Fruit fly (Drosophila melanogaster) whole organism, prepupa: ENCODE results near the gene dsf.

Experiments
- Blimp-1 ChIP-seq: fragments of 200-800 bp; sonication (Bioruptor generic); optimal IDR thresholded peaks from 3 replicates; lab custom pipeline; 2017; ENCODE audit warnings: missing biosample characterization, missing genetic modification characterization, mild to moderate bottlenecking, moderate library complexity, missing genetic modification reagents
- CG10631 ChIP-seq: fragments of 200-800 bp; sonication (Bioruptor generic); optimal IDR thresholded peaks from 2 replicates; lab custom pipeline; 2016; ENCODE audit warnings: missing biosample characterization, missing genetic modification characterization
- CG11762 ChIP-seq: fragments of 200-800 bp; sonication (Bioruptor generic); optimal IDR thresholded peaks from 3 replicates; lab custom pipeline; 2016; ENCODE audit warnings: missing biosample characterization, missing genetic modification characterization; ENCODE audit not compliant: insufficient read depth
- CG11902 ChIP-seq: fragments of 200-800 bp; sonication (Bioruptor generic); optimal IDR thresholded peaks from 3 replicates; lab custom pipeline; 2016; ENCODE audit warnings: missing biosample characterization, missing genetic modification characterization
- CG15336 ChIP-seq: fragments of 200-800 bp; sonication (Bioruptor generic); IDR thresholded peaks from 2 replicates; pipeline ENCODE4 v1.3.6; 2022; ENCODE audit warnings: missing biosample characterization, missing genetic modification characterization
- CG3032 ChIP-seq: fragments of 200-800 bp; optimal IDR thresholded peaks from 2 replicates; lab custom pipeline; 2019; ENCODE audit warnings: missing biosample characterization, mild to moderate bottlenecking, missing genetic modification characterization, moderate library complexity
- CG31627 ChIP-seq: fragments of 200-800 bp; sonication (Bioruptor generic); optimal IDR thresholded peaks from 3 replicates; lab custom pipeline; 2016; ENCODE audit warnings: missing biosample characterization, missing genetic modification characterization
- CG32006 ChIP-seq: fragments of 200-800 bp; sonication (Bioruptor generic); optimal IDR thresholded peaks from 3 replicates; lab custom pipeline; 2017; ENCODE audit warnings: missing biosample characterization, mild to moderate bottlenecking, missing genetic modification characterization
- CG34406 ChIP-seq: fragments of 200-800 bp; sonication (Bioruptor generic); optimal IDR thresholded peaks from 3 replicates; lab custom pipeline; 2016; ENCODE audit warnings: missing biosample characterization, missing genetic modification characterization
- CG3919 ChIP-seq: fragments of 200-800 bp; sonication (Bioruptor generic); optimal IDR thresholded peaks from 3 replicates; lab custom pipeline; 2016; ENCODE audit warnings: missing biosample characterization, missing genetic modification characterization
- CG4318 ChIP-seq: fragments of 200-800 bp; sonication (Bioruptor generic); optimal IDR thresholded peaks from 3 replicates; lab custom pipeline; 2017; ENCODE audit warnings: missing biosample characterization, mild to moderate bottlenecking, missing genetic modification characterization
- CG6808 ChIP-seq: fragments of 200-800 bp; sonication (Bioruptor generic); optimal IDR thresholded peaks from 3 replicates; lab custom pipeline; 2017; ENCODE audit warnings: missing biosample characterization, missing genetic modification characterization, mild to moderate bottlenecking, moderate library complexity, missing genetic modification reagents
- CG6854 ChIP-seq: fragments of 200-800 bp; sonication (Bioruptor generic); optimal IDR thresholded peaks from 2 replicates; lab custom pipeline; 2017; ENCODE audit warnings: missing biosample characterization, mild to moderate bottlenecking, missing genetic modification characterization
- CG8119 ChIP-seq: fragments of 200-800 bp; sonication (Bioruptor generic); IDR thresholded peaks from 3 replicates; pipeline ENCODE4 v1.3.6; 2022; ENCODE audit warnings: missing biosample characterization, missing genetic modification characterization
- CG8319 ChIP-seq: fragments of 200-800 bp; sonication (Bioruptor generic); optimal IDR thresholded peaks from 3 replicates; lab custom pipeline; 2016; ENCODE audit warnings: missing biosample characterization, missing genetic modification characterization
- CG8632 ChIP-seq: fragments of 200-800 bp; sonication (Bioruptor generic); optimal IDR thresholded peaks from 3 replicates; lab custom pipeline; 2016; ENCODE audit warnings: missing biosample characterization, missing genetic modification characterization
- CG9139 ChIP-seq: fragments of 200-800 bp; sonication (Bioruptor generic); optimal IDR thresholded peaks from 3 replicates; lab custom pipeline; 2017; ENCODE audit warnings: missing biosample characterization, mild to moderate bottlenecking, missing genetic modification characterization
- Eip93F ChIP-seq: fragments of 200-800 bp; sonication (Bioruptor generic); optimal IDR thresholded peaks from 2 replicates; lab custom pipeline; 2016; ENCODE audit warnings: missing biosample characterization, mild to moderate bottlenecking, missing genetic modification characterization
- Ets96B ChIP-seq: fragments of 200-800 bp; optimal IDR thresholded peaks from 2 replicates; lab custom pipeline; 2019; ENCODE audit warnings: missing biosample characterization, mild to moderate bottlenecking, missing genetic modification characterization, moderate library complexity
- Gug ChIP-seq: fragments of 200-800 bp; sonication (Bioruptor generic); IDR thresholded peaks from 2 replicates; pipeline ENCODE4 v1.3.6; 2022; ENCODE audit warnings: missing biosample characterization, missing genetic modification characterization
- Hr38 ChIP-seq: sonication (Bioruptor generic); optimal IDR thresholded peaks from 2 replicates; lab custom pipeline; 2016; ENCODE audit warnings: missing biosample characterization, missing genetic modification characterization
- Lpt ChIP-seq: fragments of 200-800 bp; sonication (Bioruptor generic); optimal IDR thresholded peaks from 3 replicates; lab custom pipeline; 2016; ENCODE audit warnings: missing biosample characterization, missing genetic modification characterization
- Smox ChIP-seq: fragments of 200-800 bp; sonication (Bioruptor generic); optimal IDR thresholded peaks from 3 replicates; lab custom pipeline; 2016; ENCODE audit warnings: missing biosample characterization, missing genetic modification characterization
- Sox102F ChIP-seq: fragments of 200-800 bp; sonication (Bioruptor generic); optimal IDR thresholded peaks from 2 replicates; lab custom pipeline; 2016; ENCODE audit warnings: missing biosample characterization, mild to moderate bottlenecking, missing genetic modification characterization
- acj6 ChIP-seq: fragments of 200-800 bp; sonication (Bioruptor generic); optimal IDR thresholded peaks from 3 replicates; lab custom pipeline; 2016; ENCODE audit warnings: missing biosample characterization, missing genetic modification characterization
- cyc ChIP-seq: fragments of 200-800 bp; sonication (Bioruptor generic); optimal IDR thresholded peaks from 3 replicates; lab custom pipeline; 2016; ENCODE audit warnings: missing biosample characterization, missing genetic modification characterization
- esn ChIP-seq: fragments of 200-800 bp; sonication (Bioruptor generic); optimal IDR thresholded peaks from 2 replicates; lab custom pipeline; 2016; ENCODE audit warnings: missing biosample characterization, mild to moderate bottlenecking, missing genetic modification characterization, moderate library complexity
- fd59A ChIP-seq: fragments of 200-800 bp; sonication (Bioruptor generic); optimal IDR thresholded peaks from 2 replicates; lab custom pipeline; 2017; ENCODE audit warnings: missing biosample characterization, mild to moderate bottlenecking, missing genetic modification characterization, missing genetic modification reagents
- fd85E ChIP-seq: fragments of 200-800 bp; sonication (Bioruptor generic); optimal IDR thresholded peaks from 3 replicates; lab custom pipeline; 2016; ENCODE audit warnings: missing biosample characterization, missing genetic modification characterization
- pdm3 ChIP-seq: fragments of 200-800 bp; sonication (Bioruptor generic); optimal IDR thresholded peaks from 3 replicates; lab custom pipeline; 2016; ENCODE audit warnings: missing biosample characterization, missing genetic modification characterization
- svp ChIP-seq: fragments of 200-800 bp; sonication (Bioruptor generic); peaks from one replicate; lab custom pipeline; 2016; ENCODE audit warnings: missing biosample characterization, missing genetic modification characterization
- topi ChIP-seq: fragments of 200-800 bp; sonication (Bioruptor generic); optimal IDR thresholded peaks from 3 replicates; lab custom pipeline; 2016; ENCODE audit warnings: missing biosample characterization, missing genetic modification characterization

The dsf gene

dm6 chr2L:5944305-5945282 is 18.9 kb downstream of the dsf start (continued):
- TF ChIP-seq Ets96B (no peak), CG11902 (no peak), Gug (GFP tag; lab: Robert Waterston, UW) (0 out of 2 replicates have a peak, but pooled peaks have one; percentile 30), Hr38 (no peak), CG3032 (tag; lab: Kevin White, UChicago) (no peak), CG8119 (GFP tag; lab: Robert Waterston, UW) (0 out of 3 replicates have a peak, but pooled peaks have one; percentile 20), CG32006 (GFP tag; lab: Kevin White, UChicago) (no peak), pdm3 (no peak), Eip93F (GFP tag; lab: Kevin White, UChicago) (peak; percentile 10), CG6854 (GFP tag; lab: Kevin White, UChicago) (no peak), CG8632 (GFP tag; lab: Kevin White, UChicago) (no peak), CG11762 (GFP tag; lab: Kevin White, UChicago) (no peak), acj6 (GFP tag; lab: Kevin White, UChicago) (no peak), CG3919 (GFP tag; lab: Kevin White, UChicago) (no peak), fd85E (GFP tag; lab: Kevin White, UChicago) (no peak), CG6808 (no peak), svp (GFP tag; lab: Kevin White, UChicago) (peak; percentile 99), fd59A (GFP tag; lab: Kevin White, UChicago) (no peak), Smox (GFP tag; lab: Kevin White, UChicago) (no peak), CG34406 (GFP tag; lab: Kevin White, UChicago) (no peak), cyc (GFP tag; lab: Kevin White, UChicago) (no peak), esn (GFP tag; lab: Kevin White, UChicago) (no peak), CG8319 (GFP tag; lab: Kevin White, UChicago) (no peak), Lpt (no peak), topi (GFP tag; lab: Kevin White, UChicago) (no peak), CG31627 (GFP tag; lab: Kevin White, UChicago) (no peak), CG9139 (no peak)
- TF ChIP-seq, all 60 proteins: peak for 12

dm6 chr2L:5945651-5946547 is 20.2 kb downstream of the dsf start:
- TF ChIP-seq CG4318 (GFP tag; lab: Kevin White, UChicago), result no peak
- peak; percentile 90 for TF ChIP-seq svp (GFP tag; lab: Kevin White, UChicago)

dm6 chr2L:5946728-5947127 is 21.0 kb downstream of the dsf start:
- TF ChIP-seq Smox (GFP tag; lab: Kevin White, UChicago) (no peak), topi (GFP tag; lab: Kevin White, UChicago) (no peak), CG15336 (GFP tag; lab: Robert Waterston, UW) (no peak), Blimp-1 (no peak), CG10631 (GFP tag; lab: Kevin White, UChicago) (no peak), Sox102F (no peak), Hr38 (no peak)

DNA sequence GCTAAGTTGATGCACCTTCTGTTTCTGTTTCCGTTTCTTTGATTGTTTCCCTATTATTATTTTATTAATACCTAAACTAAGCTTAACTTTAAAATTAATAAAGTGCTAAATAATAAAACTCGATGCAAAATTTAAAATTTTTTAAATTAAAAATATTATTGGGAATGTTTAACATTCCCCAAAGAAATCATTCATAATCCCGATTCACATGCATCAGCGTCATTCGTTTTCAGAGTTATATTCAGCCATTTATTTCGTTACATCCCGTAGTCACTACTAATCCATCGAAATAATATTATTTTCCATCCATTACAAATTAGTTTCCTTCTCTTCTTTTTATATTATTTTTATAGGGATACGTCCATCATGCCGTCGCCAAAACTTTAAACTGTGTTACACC is 21.8 kb downstream of the dsf start:
- no peak for TF ChIP-seq CG4318 (GFP tag; lab: Kevin White, UChicago)
- TF ChIP-seq, all 60 proteins: peak for 0
